Worm (Caenorhabditis elegans) whole organism, L4 larva: ENCODE measurements around the gene srd-42.
"Not testable (repeated sequence)": the region's sequence is repeated elsewhere in the genome, so short reads cannot be mapped to it uniquely, and the experiment has no call there.

Experiments
- ZK546.5 ChIP-seq, 2 experiments: sonication (generic microtip); optimal IDR thresholded peaks; 2 replicates each; lab custom pipeline; 2017; ENCODE audit warnings: missing biosample characterization in 2 of 2, missing genetic modification characterization in 2 of 2
- dmd-8 ChIP-seq: fragments of 200-800 bp; sonication (Bioruptor generic); IDR thresholded peaks from 2 replicates; pipeline ENCODE4 v1.3.6; 2022; ENCODE audit warnings: missing genetic modification characterization, missing compliant biosample characterization
- dpl-1 ChIP-seq: fragments of 150-350 bp; optimal IDR thresholded peaks from 2 replicates; lab custom pipeline; 2014; ENCODE audit warnings: missing biosample characterization, missing genetic modification reagents, missing genetic modification characterization
- hlh-11 ChIP-seq: fragments of 200-800 bp; sonication (Bioruptor generic); optimal IDR thresholded peaks from 2 replicates; lab custom pipeline; 2018; ENCODE audit warnings: mild to moderate bottlenecking, missing genetic modification characterization, missing compliant biosample characterization
- hlh-30 ChIP-seq: sonication (generic microtip); optimal IDR thresholded peaks from 2 replicates; lab custom pipeline; 2017; ENCODE audit warnings: antibody characterized with exemption, mild to moderate bottlenecking, missing genetic modification characterization, missing compliant biosample characterization; ENCODE audit not compliant: insufficient read depth
- lim-7 ChIP-seq: fragments of 200-800 bp; sonication (Bioruptor generic); IDR thresholded peaks from 2 replicates; pipeline ENCODE4 v1.3.6; 2022; ENCODE audit warnings: missing genetic modification characterization, missing compliant biosample characterization
- madf-5 ChIP-seq, 2 experiments: fragments of 200-800 bp; sonication (Bioruptor generic); IDR thresholded peaks; 2 replicates each; pipeline ENCODE4 v1.3.6; 2022; ENCODE audit warnings: missing compliant biosample characterization in 2 of 2, missing genetic modification characterization in 2 of 2
- nhr-11 ChIP-seq: fragments of 150-350 bp; optimal IDR thresholded peaks from 2 replicates; lab custom pipeline; 2014; ENCODE audit warnings: missing biosample characterization, missing genetic modification characterization
- rbr-2 ChIP-seq: sonication (generic microtip); optimal IDR thresholded peaks from 2 replicates; lab custom pipeline; 2016; ENCODE audit warnings: missing genotype, missing genetic modification characterization, missing compliant biosample characterization
- sdz-12 ChIP-seq: fragments of 200-800 bp; sonication (Bioruptor generic); optimal IDR thresholded peaks from 2 replicates; lab custom pipeline; 2018; ENCODE audit warnings: mild to moderate bottlenecking, missing genetic modification characterization, missing compliant biosample characterization
- snpc-4 ChIP-seq: fragments of 150-350 bp; optimal IDR thresholded peaks from 2 replicates; lab custom pipeline; 2014; ENCODE audit warnings: missing biosample characterization, missing genetic modification characterization
- tag-97 ChIP-seq: fragments of 200-800 bp; sonication (Bioruptor generic); IDR thresholded peaks from 2 replicates; pipeline ENCODE4 v1.3.6; 2022; ENCODE audit warnings: missing genetic modification characterization, missing compliant biosample characterization
- unc-39 ChIP-seq: sonication (generic microtip); optimal IDR thresholded peaks from 2 replicates; lab custom pipeline; 2017; ENCODE audit warnings: missing biosample characterization, missing genetic modification characterization
- ztf-7 ChIP-seq: fragments of 150-350 bp; optimal IDR thresholded peaks from 2 replicates; lab custom pipeline; 2014; ENCODE audit warnings: missing biosample characterization, missing genetic modification characterization

DNA sequence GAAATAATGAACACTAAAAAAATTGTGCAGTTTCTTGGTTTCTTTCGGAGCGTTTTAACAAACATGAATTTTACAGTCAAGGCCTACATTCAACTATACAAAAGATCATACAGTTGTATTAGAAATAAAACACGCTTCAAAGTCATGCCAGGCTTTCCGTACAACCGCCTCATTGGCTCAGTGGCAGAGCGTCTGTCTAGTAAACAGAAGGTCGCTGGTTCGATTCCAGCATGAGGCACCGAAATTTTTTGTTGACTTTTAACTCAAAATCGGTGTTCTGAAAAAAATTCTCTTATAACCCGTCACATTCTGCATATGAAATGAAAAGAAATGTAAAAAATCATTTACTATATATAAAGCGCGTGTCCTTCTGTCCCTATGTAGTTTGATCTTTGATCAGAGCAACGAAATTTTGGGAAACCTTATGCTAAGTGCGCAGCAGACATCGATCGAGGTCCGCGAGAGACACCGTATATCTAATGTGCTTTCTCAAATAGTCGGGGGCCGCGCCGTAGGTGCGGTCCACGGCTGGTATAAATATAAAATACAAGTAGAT, 42.1 kb downstream of the srd-42 start:
- TF ChIP-seq dmd-8 (GFP tag; lab: Robert Waterston, UW); nhr-11 (tag; lab: Kevin White, UChicago); sdz-12; dpl-1 (GFP tag; lab: Kevin White, UChicago); madf-5 (GFP tag; IDR thresholded peaks at IDR 0.05; lab: Robert Waterston, UW); snpc-4; ZK546.5 (tag; optimal IDR thresholded peaks at IDR 0.05; lab: Kevin White, UChicago); tag-97 (GFP tag; lab: Robert Waterston, UW); hlh-30 (tag; lab: Kevin White, UChicago); ztf-7; unc-39; rbr-2: not testable (repeated sequence)
- peak; percentile 70 for TF ChIP-seq lim-7 (GFP tag; lab: Robert Waterston, UW)
- TF ChIP-seq hlh-11 (tag; lab: Kevin White, UChicago), result peak; percentile 13
